Worm (Caenorhabditis elegans) whole organism, mixed stage, embryonic: ENCODE measurements around the gene C34C12.6.

Source experiments
- ces-1 ChIP-seq: fragments of 150-350 bp; optimal IDR thresholded peaks from 2 replicates; lab custom pipeline; 2014; ENCODE audit warnings: missing biosample characterization, missing genetic modification reagents, missing genetic modification characterization
- elt-1 ChIP-seq: sonication (generic microtip); optimal IDR thresholded peaks from 2 replicates; lab custom pipeline; 2017; ENCODE audit warnings: missing genetic modification characterization, mild to moderate bottlenecking, missing compliant biosample characterization, antibody characterized with exemption, moderate library complexity, borderline replicate concordance; ENCODE audit not compliant: insufficient read depth
- ham-2 ChIP-seq: fragments of 200-800 bp; sonication (Bioruptor generic); optimal IDR thresholded peaks from 2 replicates; lab custom pipeline; 2018; ENCODE audit warnings: mild to moderate bottlenecking, missing genetic modification characterization, missing compliant biosample characterization
- lsy-2 ChIP-seq: fragments of 150-350 bp; optimal IDR thresholded peaks from 2 replicates; lab custom pipeline; 2014; ENCODE audit warnings: missing biosample characterization, missing genetic modification characterization
- mab-5 ChIP-seq: fragments of 150-350 bp; optimal IDR thresholded peaks from 2 replicates; lab custom pipeline; 2014; ENCODE audit warnings: missing biosample characterization, missing genetic modification characterization
- nhr-12 ChIP-seq: fragments of 150-350 bp; optimal IDR thresholded peaks from 2 replicates; lab custom pipeline; 2014; ENCODE audit warnings: missing biosample characterization, missing genetic modification characterization
- nhr-237 ChIP-seq: fragments of 150-350 bp; optimal IDR thresholded peaks from 2 replicates; lab custom pipeline; 2014; ENCODE audit warnings: missing biosample characterization, missing genetic modification characterization
- nhr-28 ChIP-seq: fragments of 150-350 bp; optimal IDR thresholded peaks from 2 replicates; lab custom pipeline; 2014; ENCODE audit warnings: missing biosample characterization, missing genetic modification characterization
- nhr-76 ChIP-seq: sonication (generic microtip); optimal IDR thresholded peaks from 2 replicates; lab custom pipeline; 2017; ENCODE audit warnings: missing biosample characterization, missing genetic modification characterization
- pha-4 ChIP-seq: fragments of 150-350 bp; optimal IDR thresholded peaks from 2 replicates; lab custom pipeline; 2018; ENCODE audit warnings: missing biosample characterization, missing genetic modification reagents, missing genetic modification characterization
- snpc-4 ChIP-seq: fragments of 150-350 bp; optimal IDR thresholded peaks from 2 replicates; lab custom pipeline; 2014; ENCODE audit warnings: missing biosample characterization, missing genetic modification characterization
- sptf-1 ChIP-seq: sonication (generic microtip); optimal IDR thresholded peaks from 2 replicates; lab custom pipeline; 2017; ENCODE audit warnings: mild to moderate bottlenecking, missing genetic modification characterization, moderate library complexity, missing compliant biosample characterization
- unc-62 ChIP-seq: fragments of 150-350 bp; optimal IDR thresholded peaks from 2 replicates; lab custom pipeline; 2014; ENCODE audit warnings: missing biosample characterization, missing genetic modification reagents, missing genetic modification characterization
- zip-8 ChIP-seq: fragments of 150-350 bp; optimal IDR thresholded peaks from 2 replicates; lab custom pipeline; 2014; ENCODE audit warnings: missing biosample characterization, missing genetic modification characterization

DNA sequence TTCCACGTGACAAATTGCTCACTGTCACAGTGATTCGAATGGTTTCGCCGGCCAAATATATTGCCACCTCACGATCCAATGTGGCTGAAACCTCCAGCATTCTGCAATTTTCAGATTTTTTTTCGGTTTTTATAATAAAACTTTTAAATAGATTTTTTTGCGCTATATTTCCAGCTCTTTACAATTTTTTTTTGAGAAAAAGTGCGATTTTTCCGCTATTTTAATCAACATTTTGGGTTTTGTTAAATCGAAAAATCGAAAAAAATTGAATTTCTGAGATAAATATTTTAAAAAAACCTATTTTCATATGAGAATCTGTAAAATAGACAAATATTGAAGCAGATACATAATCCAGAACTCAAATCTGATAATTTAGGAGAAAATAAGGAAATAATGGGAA, 16.6 kb downstream of the C34C12.6 start, which contains the start of gene M01F1.9:
- TF ChIP-seq nhr-12 (no peak), pha-4 (tag; lab: Kevin White, UChicago) (no peak), nhr-76 (no peak), nhr-237 (no peak), snpc-4 (no peak), zip-8 (no peak), unc-62 (GFP tag; lab: Kevin White, UChicago) (no peak), ces-1 (no peak), lsy-2 (tag; lab: Kevin White, UChicago) (no peak), mab-5 (tag; lab: Kevin White, UChicago) (no peak), nhr-28 (tag; lab: Kevin White, UChicago) (no peak), elt-1 (no peak), ham-2 (GFP tag; lab: Kevin White, UChicago) (no peak), sptf-1 (tag; lab: Kevin White, UChicago) (no peak)
